Fruit fly (Drosophila melanogaster): ENCODE results near the gene CG18294.

CG18294 gene

DNA sequence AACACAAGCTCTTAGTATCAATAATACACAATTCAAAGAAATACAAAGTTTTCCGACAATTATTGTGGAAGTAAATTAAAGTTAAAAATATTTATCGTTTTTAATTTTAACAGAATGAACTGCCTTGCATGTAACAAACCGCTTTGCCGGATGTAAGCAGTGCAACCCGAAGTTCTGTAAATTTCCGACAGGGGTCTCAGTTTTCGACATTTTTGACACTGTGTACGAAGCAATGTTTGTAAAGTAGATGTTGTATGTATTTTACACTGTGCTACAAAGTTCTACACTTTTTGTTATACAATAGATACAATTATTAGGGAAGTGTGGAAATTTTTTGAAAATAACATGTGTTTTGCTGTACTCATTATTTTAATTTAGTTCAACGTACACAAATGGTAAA lies 41.2 kb upstream of the CG18294 start (continued):
- TF ChIP-seq CoRest (tag; optimal IDR thresholded peaks at IDR 0.05) (peak; percentile 83), CG14965 (GFP tag; optimal IDR thresholded peaks at IDR 0.05; ENCODE audit: borderline replicate concordance) (peak; percentile 76), Fer3 (tag; optimal IDR thresholded peaks at IDR 0.05) (peak; percentile 89), Hand (GFP tag; optimal IDR thresholded peaks at IDR 0.05) (no peak), CG15514 (GFP tag; optimal IDR thresholded peaks at IDR 0.05) (peak; percentile 76), cg (GFP tag; optimal IDR thresholded peaks at IDR 0.05) (no peak), Xrp1 (GFP tag; IDR thresholded peaks at IDR 0.05) (no peak; the same call in 1 of the 2 replicates), h (optimal IDR thresholded peaks at IDR 0.05) (no peak), dimm (GFP tag; IDR thresholded peaks at IDR 0.05) (peak; percentile 82), vfl (GFP tag; optimal IDR thresholded peaks at IDR 0.05) (peak; percentile 84), Deaf1 (tag; optimal IDR thresholded peaks at IDR 0.05) (no peak), CG18599 (GFP tag; optimal IDR thresholded peaks at IDR 0.05) (peak; percentile 84), CG34376 (GFP tag; optimal IDR thresholded peaks at IDR 0.05) (peak; percentile 85), nom (GFP tag; optimal IDR thresholded peaks at IDR 0.05) (no peak), Hr78 (GFP tag; optimal IDR thresholded peaks at IDR 0.05) (no peak), sqz (GFP tag; optimal IDR thresholded peaks at IDR 0.05) (no peak), tx (GFP tag; optimal IDR thresholded peaks at IDR 0.05) (peak; percentile 69), Blimp-1 (GFP tag; optimal IDR thresholded peaks at IDR 0.05) (peak; percentile 65), sim (GFP tag; IDR thresholded peaks at IDR 0.05) (peak; percentile 50), CG10366 (GFP tag; IDR thresholded peaks at IDR 0.05) (peak; percentile 91), Neu2 (GFP tag; optimal IDR thresholded peaks at IDR 0.05; ENCODE audit: borderline replicate concordance) (peak; percentile 64), org-1 (GFP tag; optimal IDR thresholded peaks at IDR 0.05) (peak; percentile 76), Gug (GFP tag; IDR thresholded peaks at IDR 0.05) (peak; percentile 93; the same call in 3 of the 4 replicates), CG8944 (GFP tag; optimal IDR thresholded peaks at IDR 0.05) (peak; percentile 86), cas (GFP tag; IDR thresholded peaks at IDR 0.05) (peak; percentile 84; the same call in 1 of the 2 replicates), ab (GFP tag; optimal IDR thresholded peaks at IDR 0.05) (peak; percentile 59), dm (GFP tag; optimal IDR thresholded peaks at IDR 0.05) (peak; percentile 74), CG7786 (GFP tag; optimal IDR thresholded peaks at IDR 0.05) (peak; percentile 71), pum (GFP tag; optimal IDR thresholded peaks at IDR 0.05) (peak; percentile 94), CG16779 (GFP tag; IDR thresholded peaks at IDR 0.05) (peak; percentile 92), CG30020 (tag; optimal IDR thresholded peaks at IDR 0.05) (peak; percentile 4), Hmr (GFP tag; optimal IDR thresholded peaks at IDR 0.05) (peak; percentile 92), CG7372 (GFP tag; IDR thresholded peaks at IDR 0.05) (peak; percentile 91), Med (GFP tag) (peak; percentile 99), Dip3 (GFP tag; optimal IDR thresholded peaks at IDR 0.05) (peak; percentile 82), salm (tag; optimal IDR thresholded peaks at IDR 0.05) (no peak), CG17912 (GFP tag; optimal IDR thresholded peaks at IDR 0.05) (peak; percentile 89), abd-A (tag; optimal IDR thresholded peaks at IDR 0.05) (no peak), crc (GFP tag; optimal IDR thresholded peaks at IDR 0.05) (peak; percentile 91), bbx (GFP tag; IDR thresholded peaks at IDR 0.05; ENCODE audit: partially characterized antibody) (peak; percentile 53; the same call in 1 of the 2 replicates), CG11085 (GFP tag; IDR thresholded peaks at IDR 0.05) (peak; percentile 97), Optix (GFP tag; IDR thresholded peaks at IDR 0.05) (peak; percentile 90), CG18011 (GFP tag; optimal IDR thresholded peaks at IDR 0.05) (peak; percentile 77), Scr (GFP tag; IDR thresholded peaks at IDR 0.05; ENCODE audit: partially characterized antibody) (0 out of 2 replicates have a peak, but pooled peaks have one; percentile 17), Myb (GFP tag; optimal IDR thresholded peaks at IDR 0.05) (peak; percentile 81), Pdp1 (GFP tag; optimal IDR thresholded peaks at IDR 0.05) (peak; percentile 93), Dek (tag; optimal IDR thresholded peaks at IDR 0.05) (peak; percentile 84), stwl (tag; optimal IDR thresholded peaks at IDR 0.05) (peak; percentile 98), CG1832 (GFP tag; optimal IDR thresholded peaks at IDR 0.05) (no peak), MBD-R2 (GFP tag; IDR thresholded peaks at IDR 0.05) (peak; percentile 74)

Data from whole organism, embryonic.